Fruit fly (Drosophila melanogaster) whole organism, wandering third instar larva: Measurements from ENCODE around the gene BBS8.

Experiments
- Abd-B ChIP-seq: fragments of >200 bp; optimal IDR thresholded peaks from 2 replicates; lab custom pipeline; 2017; ENCODE audit warnings: missing biosample characterization, missing genetic modification characterization
- CG32264 ChIP-seq: fragments of 200-800 bp; sonication (Bioruptor generic); optimal IDR thresholded peaks from 2 replicates; lab custom pipeline; 2016; ENCODE audit warnings: missing biosample characterization, missing genetic modification characterization
- CG9705 ChIP-seq: fragments of 200-800 bp; sonication (Bioruptor generic); optimal IDR thresholded peaks from 2 replicates; lab custom pipeline; 2018; ENCODE audit warnings: missing biosample characterization, mild to moderate bottlenecking, missing genetic modification characterization
- CrebA ChIP-seq: fragments of 200-800 bp; sonication (Bioruptor generic); optimal IDR thresholded peaks from 2 replicates; lab custom pipeline; 2016; ENCODE audit warnings: missing biosample characterization, mild to moderate bottlenecking, missing genetic modification characterization, borderline replicate concordance
- Jra ChIP-seq: sonication (Bioruptor generic); optimal IDR thresholded peaks from 2 replicates; lab custom pipeline; 2016; ENCODE audit warnings: missing biosample characterization, missing genetic modification characterization
- OdsH ChIP-seq: fragments of 200-800 bp; sonication (Bioruptor generic); optimal IDR thresholded peaks from 2 replicates; lab custom pipeline; 2016; ENCODE audit warnings: missing biosample characterization, mild to moderate bottlenecking, missing genetic modification characterization
- br ChIP-seq: fragments of 200-800 bp; sonication (Bioruptor generic); optimal IDR thresholded peaks from 2 replicates; lab custom pipeline; 2016; ENCODE audit warnings: missing biosample characterization, missing genetic modification characterization
- dmrt93B ChIP-seq: fragments of 200-800 bp; sonication (Bioruptor generic); optimal IDR thresholded peaks from 2 replicates; lab custom pipeline; 2018; ENCODE audit warnings: missing biosample characterization, mild to moderate bottlenecking, missing genetic modification characterization
- fru ChIP-seq: fragments of 200-800 bp; sonication (Bioruptor generic); optimal IDR thresholded peaks from 3 replicates; lab custom pipeline; 2016; ENCODE audit warnings: missing biosample characterization, mild to moderate bottlenecking, missing genetic modification characterization
- psq ChIP-seq: fragments of 200-800 bp; sonication (Bioruptor generic); optimal IDR thresholded peaks from 3 replicates; lab custom pipeline; 2017; ENCODE audit warnings: missing biosample characterization, mild to moderate bottlenecking, missing genetic modification characterization, moderate library complexity
- tai ChIP-seq: sonication (Bioruptor generic); optimal IDR thresholded peaks from 2 replicates; lab custom pipeline; 2016; ENCODE audit warnings: missing biosample characterization, missing genetic modification characterization
- woc ChIP-seq: sonication (Bioruptor generic); optimal IDR thresholded peaks from 2 replicates; lab custom pipeline; 2016; ENCODE audit warnings: missing biosample characterization, mild to moderate bottlenecking, missing genetic modification characterization

dm6 chr2L:431629-431984 is 8.9 kb downstream of the BBS8 start:
- TF ChIP-seq Jra (GFP tag; lab: Kevin White, UChicago) (no peak), woc (no peak), CrebA (GFP tag; lab: Kevin White, UChicago) (no peak), OdsH (GFP tag; lab: Kevin White, UChicago) (no peak), dmrt93B (no peak), fru (GFP tag; lab: Kevin White, UChicago) (no peak), br (no peak), tai (no peak), psq (no peak), CG32264 (no peak), CG9705 (no peak), Abd-B (GFP tag; lab: Kevin White, UChicago) (no peak)
